Fruit fly (Drosophila melanogaster) whole organism, embryonic: ENCODE data around the gene Ppt1.

Experiments
- Bgb ChIP-seq: fragments of 200-800 bp; sonication (Bioruptor generic); IDR thresholded peaks from 2 replicates; pipeline ENCODE4 v1.3.6; 2022; ENCODE audit warnings: missing biosample characterization, missing genetic modification characterization; ENCODE audit not compliant: partially characterized antibody
- CG10147 ChIP-seq: fragments of 200-800 bp; sonication (Bioruptor generic); optimal IDR thresholded peaks from 2 replicates; lab custom pipeline; 2019; ENCODE audit warnings: missing biosample characterization, mild to moderate bottlenecking, missing genetic modification characterization, moderate library complexity
- CG14710 ChIP-seq: fragments of 200-800 bp; sonication (Bioruptor generic); optimal IDR thresholded peaks from 3 replicates; lab custom pipeline; 2019; ENCODE audit warnings: missing biosample characterization, mild to moderate bottlenecking, missing genetic modification characterization, moderate library complexity
- CG15479 ChIP-seq: fragments of 200-800 bp; sonication (Bioruptor generic); optimal IDR thresholded peaks from 3 replicates; lab custom pipeline; 2019; ENCODE audit warnings: missing biosample characterization, mild to moderate bottlenecking, missing genetic modification characterization, moderate library complexity
- CG17829 ChIP-seq: fragments of 200-800 bp; optimal IDR thresholded peaks from 2 replicates; lab custom pipeline; 2019; ENCODE audit warnings: missing biosample characterization, mild to moderate bottlenecking, missing genetic modification characterization, moderate library complexity
- CG18262 ChIP-seq: fragments of 200-800 bp; optimal IDR thresholded peaks from 3 replicates; lab custom pipeline; 2019; ENCODE audit warnings: missing biosample characterization, mild to moderate bottlenecking, missing genetic modification characterization, moderate library complexity
- CG2116 ChIP-seq: fragments of 200-800 bp; sonication (Bioruptor generic); optimal IDR thresholded peaks from 3 replicates; lab custom pipeline; 2018; ENCODE audit warnings: missing biosample characterization, mild to moderate bottlenecking, missing genetic modification characterization
- CG3065 ChIP-seq: fragments of 200-800 bp; sonication (Bioruptor generic); optimal IDR thresholded peaks from 2 replicates; lab custom pipeline; 2016; ENCODE audit warnings: missing biosample characterization, missing genetic modification characterization
- CG3163 ChIP-seq: fragments of 200-800 bp; sonication (Bioruptor generic); optimal IDR thresholded peaks from 3 replicates; lab custom pipeline; 2016; ENCODE audit warnings: missing biosample characterization, missing genetic modification characterization
- CG32767 ChIP-seq: fragments of 200-800 bp; sonication (Bioruptor generic); IDR thresholded peaks from 2 replicates; pipeline ENCODE4 v1.3.6; 2022; ENCODE audit warnings: missing biosample characterization, missing genetic modification characterization
- CG34224 ChIP-seq: fragments of 200-800 bp; sonication (Bioruptor generic); IDR thresholded peaks from 3 replicates; pipeline ENCODE4 v1.3.6; 2022; ENCODE audit warnings: missing biosample characterization, missing genetic modification characterization; ENCODE audit not compliant: partially characterized antibody
- CG34422 ChIP-seq: fragments of 200-800 bp; sonication (Bioruptor generic); IDR thresholded peaks from 3 replicates; pipeline ENCODE4 v1.3.6; 2022; ENCODE audit warnings: missing biosample characterization, missing genetic modification characterization
- CG6791 ChIP-seq: fragments of 200-800 bp; sonication (Bioruptor generic); IDR thresholded peaks from 3 replicates; pipeline ENCODE4 v1.3.6; 2022; ENCODE audit warnings: missing biosample characterization, missing genetic modification characterization; ENCODE audit not compliant: partially characterized antibody
- CG7357 ChIP-seq: fragments of 200-800 bp; sonication (Bioruptor generic); IDR thresholded peaks from 3 replicates; pipeline ENCODE4 v1.3.6; 2022; ENCODE audit warnings: missing biosample characterization, missing genetic modification characterization
- CG8924 ChIP-seq: fragments of 200-800 bp; optimal IDR thresholded peaks from 3 replicates; lab custom pipeline; 2019; ENCODE audit warnings: missing biosample characterization, mild to moderate bottlenecking, missing genetic modification characterization, moderate library complexity
- CHES-1-like ChIP-seq: fragments of 200-800 bp; sonication (Bioruptor generic); optimal IDR thresholded peaks from 2 replicates; lab custom pipeline; 2016; ENCODE audit warnings: missing biosample characterization, missing genetic modification characterization
- Deaf1 ChIP-seq: fragments of 200-800 bp; optimal IDR thresholded peaks from 3 replicates; lab custom pipeline; 2019; ENCODE audit warnings: missing biosample characterization, mild to moderate bottlenecking, missing genetic modification characterization, moderate library complexity
- Dfd ChIP-seq, 2 experiments: fragments of >200 bp; optimal IDR thresholded peaks; 2 replicates each; lab custom pipeline; 2017; ENCODE audit warnings: missing biosample characterization in 2 of 2, missing genetic modification characterization in 2 of 2
- Hey ChIP-seq: fragments of 200-800 bp; sonication (Bioruptor generic); optimal IDR thresholded peaks from 3 replicates; lab custom pipeline; 2018; ENCODE audit warnings: missing biosample characterization, mild to moderate bottlenecking, missing genetic modification characterization
- HmgZ ChIP-seq: fragments of 200-800 bp; sonication (Bioruptor generic); optimal IDR thresholded peaks from 2 replicates; lab custom pipeline; 2018; ENCODE audit warnings: missing biosample characterization, mild to moderate bottlenecking, missing genetic modification characterization
- Hmr ChIP-seq: fragments of 200-800 bp; sonication (Bioruptor generic); optimal IDR thresholded peaks from 3 replicates; lab custom pipeline; 2017; ENCODE audit warnings: mild to moderate bottlenecking, missing biosample characterization, missing genetic modification reagents, missing genetic modification characterization
- Opbp ChIP-seq: fragments of 200-800 bp; sonication (Bioruptor generic); IDR thresholded peaks from 3 replicates; pipeline ENCODE4 v1.3.6; 2022; ENCODE audit warnings: missing biosample characterization, missing genetic modification characterization; ENCODE audit not compliant: partially characterized antibody
- Usf ChIP-seq: fragments of 200-800 bp; sonication (Bioruptor generic); optimal IDR thresholded peaks from 2 replicates; lab custom pipeline; 2017; ENCODE audit warnings: missing genotype, missing biosample characterization, missing genetic modification characterization
- ac ChIP-seq: fragments of 200-800 bp; sonication (Bioruptor generic); optimal IDR thresholded peaks from 3 replicates; lab custom pipeline; 2017; ENCODE audit warnings: missing biosample characterization, mild to moderate bottlenecking, missing genetic modification characterization
- ase ChIP-seq: fragments of 200-800 bp; sonication (Bioruptor generic); IDR thresholded peaks from 3 replicates; pipeline ENCODE4 v1.3.6; 2022; ENCODE audit warnings: missing biosample characterization, missing genetic modification characterization
- bbx ChIP-seq: fragments of 200-800 bp; sonication (Bioruptor generic); IDR thresholded peaks from 2 replicates; pipeline ENCODE4 v1.3.6; 2022; ENCODE audit warnings: missing biosample characterization, missing genetic modification characterization; ENCODE audit not compliant: partially characterized antibody
- cad ChIP-seq: fragments of >200 bp; optimal IDR thresholded peaks from 2 replicates; lab custom pipeline; 2017; ENCODE audit warnings: missing biosample characterization, missing genetic modification characterization
- cg ChIP-seq: fragments of 200-800 bp; sonication (Bioruptor generic); optimal IDR thresholded peaks from 3 replicates; lab custom pipeline; 2019; ENCODE audit warnings: missing biosample characterization, mild to moderate bottlenecking, missing genetic modification characterization, moderate library complexity
- chif ChIP-seq, 2 experiments: fragments of 200-800 bp; sonication (Bioruptor generic); optimal IDR thresholded peaks; 3 replicates each; lab custom pipeline; 2016; ENCODE audit warnings: missing biosample characterization in 2 of 2, missing genetic modification characterization in 2 of 2
- ci ChIP-seq: fragments of 200-800 bp; sonication (Bioruptor generic); IDR thresholded peaks from 3 replicates; pipeline ENCODE4 v1.3.6; 2022; ENCODE audit warnings: missing biosample characterization, missing genetic modification characterization
- crol ChIP-seq: fragments of 200-800 bp; sonication (Bioruptor generic); IDR thresholded peaks from 2 replicates; pipeline ENCODE4 v1.3.6; 2022; ENCODE audit warnings: missing biosample characterization, missing genetic modification characterization
- crp ChIP-seq, 2 experiments: fragments of 200-800 bp; sonication (Bioruptor generic); optimal IDR thresholded peaks; 2 replicates in 1 of 2; 3 replicates in 1 of 2; lab custom pipeline; 2017; ENCODE audit warnings: missing biosample characterization in 2 of 2, missing genetic modification characterization in 2 of 2, mild to moderate bottlenecking in 1 of 2, moderate library complexity in 1 of 2
- ewg ChIP-seq: fragments of 200-800 bp; sonication (Bioruptor generic); optimal IDR thresholded peaks from 3 replicates; lab custom pipeline; 2017; ENCODE audit warnings: mild to moderate bottlenecking, missing biosample characterization, missing genetic modification reagents, missing genetic modification characterization
- her ChIP-seq: fragments of 200-800 bp; sonication (Bioruptor generic); optimal IDR thresholded peaks from 2 replicates; lab custom pipeline; 2016; ENCODE audit warnings: missing biosample characterization, missing genetic modification characterization
- kni ChIP-seq: fragments of 200-800 bp; sonication (Bioruptor generic); optimal IDR thresholded peaks from 3 replicates; lab custom pipeline; 2017; ENCODE audit warnings: mild to moderate bottlenecking, missing biosample characterization, missing genetic modification reagents, missing genetic modification characterization
- lbe ChIP-seq: fragments of 200-800 bp; sonication (Bioruptor generic); optimal IDR thresholded peaks from 2 replicates; lab custom pipeline; 2016; ENCODE audit warnings: missing biosample characterization, mild to moderate bottlenecking, missing genetic modification characterization
- mirr ChIP-seq: fragments of 200-800 bp; sonication (Bioruptor generic); optimal IDR thresholded peaks from 3 replicates; lab custom pipeline; 2018; ENCODE audit warnings: missing biosample characterization, mild to moderate bottlenecking, missing genetic modification characterization
- nmo ChIP-seq: fragments of 200-800 bp; sonication (Bioruptor generic); optimal IDR thresholded peaks from 2 replicates; lab custom pipeline; 2018; ENCODE audit warnings: missing biosample characterization, mild to moderate bottlenecking, missing genetic modification characterization, moderate library complexity
- pros ChIP-seq: fragments of 200-800 bp; sonication (Bioruptor generic); optimal IDR thresholded peaks from 3 replicates; lab custom pipeline; 2019; ENCODE audit warnings: missing biosample characterization, mild to moderate bottlenecking, missing genetic modification characterization, moderate library complexity
- repo ChIP-seq: fragments of 200-800 bp; sonication (Bioruptor generic); optimal IDR thresholded peaks from 2 replicates; lab custom pipeline; 2016; ENCODE audit warnings: missing biosample characterization, missing genetic modification characterization
- sens-2 ChIP-seq: fragments of 200-800 bp; sonication (Bioruptor generic); IDR thresholded peaks from 2 replicates; pipeline ENCODE4 v1.3.6; 2022; ENCODE audit warnings: missing biosample characterization, missing genetic modification characterization
- seq ChIP-seq: fragments of 200-800 bp; sonication (Bioruptor generic); IDR thresholded peaks from 2 replicates; pipeline ENCODE4 v1.3.6; 2022; ENCODE audit warnings: missing biosample characterization, missing genetic modification characterization
- shn ChIP-seq: fragments of 200-800 bp; sonication (Bioruptor generic); optimal IDR thresholded peaks from 3 replicates; lab custom pipeline; 2016; ENCODE audit warnings: missing biosample characterization, missing genetic modification characterization
- sna ChIP-seq: fragments of 200-800 bp; sonication (Bioruptor generic); IDR thresholded peaks from 2 replicates; pipeline ENCODE4 v1.3.6; 2022; ENCODE audit warnings: missing biosample characterization, missing genetic modification characterization; ENCODE audit not compliant: partially characterized antibody
- sr ChIP-seq: fragments of 200-800 bp; sonication (Bioruptor generic); IDR thresholded peaks from 3 replicates; pipeline ENCODE4 v1.3.6; 2022; ENCODE audit warnings: missing biosample characterization, missing genetic modification characterization
- stc ChIP-seq: fragments of 200-800 bp; sonication (Bioruptor generic); IDR thresholded peaks from 2 replicates; pipeline ENCODE4 v1.3.6; 2022; ENCODE audit warnings: missing biosample characterization, missing genetic modification characterization
- twi ChIP-seq: fragments of 200-800 bp; optimal IDR thresholded peaks from 2 replicates; lab custom pipeline; 2019; ENCODE audit warnings: missing biosample characterization, mild to moderate bottlenecking, missing genetic modification characterization, moderate library complexity
- wek ChIP-seq: fragments of 200-800 bp; sonication (Bioruptor generic); optimal IDR thresholded peaks from 3 replicates; lab custom pipeline; 2018; ENCODE audit warnings: missing biosample characterization, mild to moderate bottlenecking, missing genetic modification characterization, moderate library complexity
- yki ChIP-seq: fragments of >200 bp; optimal IDR thresholded peaks from 3 replicates; lab custom pipeline; 2018

The Ppt1 gene

dm6 chrX:8650631-8651133, 39.3 kb downstream of the Ppt1 start, which contains the start of gene oc (continued):
- peak in 1 of 2 experiments; percentile 11 for TF ChIP-seq Dfd (GFP tag; optimal IDR thresholded peaks at IDR 0.05; lab: Kevin White, UChicago)
- TF ChIP-seq ci (GFP tag; lab: Robert Waterston, UW) = 0 out of 3 replicates have a peak, but pooled peaks have one; percentile 40
- TF ChIP-seq CG10147 = no peak
- TF ChIP-seq shn = no peak
- peak; percentile 99 for TF ChIP-seq cg (GFP tag; lab: Kevin White, UChicago)
- peak; percentile 20 for TF ChIP-seq mirr (GFP tag; lab: Kevin White, UChicago)
- no peak for TF ChIP-seq sr (GFP tag; lab: Robert Waterston, UW)
- peak in 1 of 2 experiments; percentile 36 for TF ChIP-seq crp (GFP tag; optimal IDR thresholded peaks at IDR 0.05; lab: Kevin White, UChicago)
- peak; percentile 60 for TF ChIP-seq kni (GFP tag; lab: Kevin White, UChicago)
- TF ChIP-seq CG14710 (tag; lab: Kevin White, UChicago) = peak; percentile 10
- peak; percentile 11 for TF ChIP-seq her (GFP tag; lab: Kevin White, UChicago)
- TF ChIP-seq twi = peak; percentile 78
- peak; percentile 26; the same call in 1 of the 2 replicates for TF ChIP-seq Bgb
- TF ChIP-seq CG34224 (GFP tag; lab: Robert Waterston, UW) = peak; percentile 10; the same call in 1 of the 3 replicates
- peak; percentile 70 for TF ChIP-seq nmo (GFP tag; lab: Kevin White, UChicago)
- no peak for TF ChIP-seq wek
- TF ChIP-seq bbx = 0 out of 2 replicates have a peak, but pooled peaks have one; percentile 44
- TF ChIP-seq HmgZ = peak; percentile 64
- peak; percentile 92 for TF ChIP-seq seq (GFP tag; lab: Robert Waterston, UW)
- TF ChIP-seq CG3163 = peak; percentile 19
- peak; percentile 55 for TF ChIP-seq Hey
- peak; percentile 47 for TF ChIP-seq pros (GFP tag; lab: Kevin White, UChicago)
- no peak for TF ChIP-seq CG2116 (GFP tag; lab: Kevin White, UChicago)
- TF ChIP-seq Hmr = peak; percentile 2
- TF ChIP-seq CG34422 = 0 out of 3 replicates have a peak, but pooled peaks have one; percentile 8
- no peak for TF ChIP-seq stc (GFP tag; lab: Robert Waterston, UW)
- TF ChIP-seq ac (GFP tag; lab: Kevin White, UChicago) = peak; percentile 90
- TF ChIP-seq CG7357 (GFP tag; lab: Robert Waterston, UW) = no peak
- peak; percentile 21; the same call in 1 of the 3 replicates for TF ChIP-seq Opbp
- TF ChIP-seq cad (GFP tag; lab: Kevin White, UChicago) = peak; percentile 23
- TF ChIP-seq sens-2 (GFP tag; lab: Robert Waterston, UW) = no peak
- peak; percentile 75 for TF ChIP-seq crol (GFP tag; lab: Robert Waterston, UW)
- peak; percentile 93 for TF ChIP-seq ewg
- TF ChIP-seq Usf = no peak
- TF ChIP-seq CG32767 (GFP tag; lab: Robert Waterston, UW) = 0 out of 2 replicates have a peak, but pooled peaks have one; percentile 37
- TF ChIP-seq chif (GFP tag; optimal IDR thresholded peaks at IDR 0.05; lab: Kevin White, UChicago) = peak in 1 of 2 experiments; percentile 34
- peak; percentile 43 for TF ChIP-seq CG17829
- TF ChIP-seq sna (GFP tag; lab: Robert Waterston, UW) = no peak
- peak; percentile 68 for TF ChIP-seq CG8924
- peak; percentile 72 for TF ChIP-seq CG15479 (GFP tag; lab: Kevin White, UChicago)
- peak; percentile 33; the same call in 1 of the 3 replicates for TF ChIP-seq CG6791 (GFP tag; lab: Robert Waterston, UW)
- TF ChIP-seq CHES-1-like = no peak
- peak; percentile 1 for TF ChIP-seq CG18262
- TF ChIP-seq ase (GFP tag; lab: Robert Waterston, UW) = peak; percentile 44; the same call in 1 of the 3 replicates
- peak; percentile 19 for TF ChIP-seq repo (GFP tag; lab: Kevin White, UChicago)
- TF ChIP-seq lbe = no peak
- TF ChIP-seq CG3065 (GFP tag; lab: Kevin White, UChicago) = peak; percentile 6
- TF ChIP-seq yki (lab: Kevin White, UChicago) = peak; percentile 59
- peak; percentile 75 for TF ChIP-seq Deaf1 (tag; lab: Kevin White, UChicago)
